Worm (Caenorhabditis elegans) whole organism, late embryonic: ENCODE data around the gene best-19.

Experiments used
- T23F11.4 ChIP-seq: fragments of 200-800 bp; sonication (Bioruptor generic); optimal IDR thresholded peaks from 2 replicates; lab custom pipeline; 2018; ENCODE audit warnings: mild to moderate bottlenecking, missing genetic modification characterization, missing compliant biosample characterization
- Y22D7AL.16 ChIP-seq: sonication (generic microtip); optimal IDR thresholded peaks from 2 replicates; lab custom pipeline; 2016; ENCODE audit warnings: missing genetic modification characterization, missing compliant biosample characterization
- ceh-18 ChIP-seq: sonication (generic microtip); optimal IDR thresholded peaks from 2 replicates; lab custom pipeline; 2016; ENCODE audit warnings: missing genetic modification characterization, missing compliant biosample characterization
- ceh-2 ChIP-seq: sonication (generic microtip); optimal IDR thresholded peaks from 2 replicates; lab custom pipeline; 2016; ENCODE audit warnings: missing genotype, missing genetic modification characterization, missing compliant biosample characterization
- ceh-22 ChIP-seq: sonication (generic microtip); optimal IDR thresholded peaks from 2 replicates; lab custom pipeline; 2017; ENCODE audit warnings: missing biosample characterization, missing genetic modification characterization
- ceh-24 ChIP-seq: sonication (generic microtip); optimal IDR thresholded peaks from 2 replicates; lab custom pipeline; 2016; ENCODE audit warnings: mild to moderate bottlenecking, missing genetic modification characterization, missing compliant biosample characterization
- ceh-30 ChIP-seq: fragments of 150-350 bp; optimal IDR thresholded peaks from 2 replicates; lab custom pipeline; 2014; ENCODE audit warnings: missing biosample characterization, missing genetic modification characterization
- ceh-31 ChIP-seq: sonication (generic microtip); optimal IDR thresholded peaks from 2 replicates; lab custom pipeline; 2016; ENCODE audit warnings: missing genetic modification characterization, missing compliant biosample characterization
- ceh-34 ChIP-seq: sonication (generic microtip); optimal IDR thresholded peaks from 2 replicates; lab custom pipeline; 2016; ENCODE audit warnings: mild to moderate bottlenecking, missing genetic modification characterization, missing compliant biosample characterization
- ceh-45 ChIP-seq: fragments of 200-800 bp; sonication (Bioruptor generic); IDR thresholded peaks from 2 replicates; pipeline ENCODE4 v1.3.6; 2022; ENCODE audit warnings: missing genetic modification reagents, missing genetic modification characterization, missing compliant biosample characterization
- ceh-48 ChIP-seq: sonication (generic microtip); optimal IDR thresholded peaks from 2 replicates; lab custom pipeline; 2016; ENCODE audit warnings: missing genetic modification characterization, inconsistent platforms, missing compliant biosample characterization
- ceh-6 ChIP-seq: fragments of 200-800 bp; sonication (Bioruptor generic); optimal IDR thresholded peaks from 2 replicates; lab custom pipeline; 2018; ENCODE audit warnings: mild to moderate bottlenecking, missing genetic modification characterization, missing compliant biosample characterization
- ceh-9 ChIP-seq: sonication (generic microtip); optimal IDR thresholded peaks from 2 replicates; lab custom pipeline; 2016; ENCODE audit warnings: mild to moderate bottlenecking, missing genetic modification characterization, inconsistent platforms, missing compliant biosample characterization
- dmd-4 ChIP-seq: sonication (generic microtip); optimal IDR thresholded peaks from 2 replicates; lab custom pipeline; 2016; ENCODE audit warnings: borderline replicate concordance, missing genetic modification characterization, missing compliant biosample characterization
- dve-1 ChIP-seq: sonication (generic microtip); optimal IDR thresholded peaks from 2 replicates; lab custom pipeline; 2017; ENCODE audit warnings: antibody characterized with exemption, mild to moderate bottlenecking, missing genetic modification characterization, missing compliant biosample characterization
- elt-2 ChIP-seq: sonication (generic microtip); optimal IDR thresholded peaks from 2 replicates; lab custom pipeline; 2016; ENCODE audit warnings: missing genetic modification reagents, missing genetic modification characterization, missing compliant biosample characterization
- ets-4 ChIP-seq: sonication (generic microtip); optimal IDR thresholded peaks from 2 replicates; lab custom pipeline; 2016; ENCODE audit warnings: missing genetic modification characterization, missing compliant biosample characterization
- eyg-1 ChIP-seq: sonication (generic microtip); optimal IDR thresholded peaks from 2 replicates; lab custom pipeline; 2016; ENCODE audit warnings: missing genotype, missing genetic modification characterization, missing compliant biosample characterization
- fax-1 ChIP-seq: sonication (generic microtip); optimal IDR thresholded peaks from 2 replicates; lab custom pipeline; 2016; ENCODE audit warnings: missing genotype, missing genetic modification characterization, missing compliant biosample characterization
- fkh-10 ChIP-seq: fragments of 150-350 bp; optimal IDR thresholded peaks from 2 replicates; lab custom pipeline; 2014; ENCODE audit warnings: missing biosample characterization, missing genetic modification reagents, missing genetic modification characterization
- gmeb-2 ChIP-seq: sonication (generic microtip); optimal IDR thresholded peaks from 2 replicates; lab custom pipeline; 2016; ENCODE audit warnings: missing genetic modification characterization, inconsistent platforms, missing compliant biosample characterization
- hlh-13 ChIP-seq: fragments of 200-800 bp; sonication (Bioruptor generic); optimal IDR thresholded peaks from 2 replicates; lab custom pipeline; 2018; ENCODE audit warnings: mild to moderate bottlenecking, missing genetic modification characterization, missing compliant biosample characterization
- hlh-15 ChIP-seq: sonication (generic microtip); optimal IDR thresholded peaks from 2 replicates; lab custom pipeline; 2016; ENCODE audit warnings: missing genetic modification characterization, missing compliant biosample characterization
- hlh-30 ChIP-seq: sonication (generic microtip); optimal IDR thresholded peaks from 2 replicates; lab custom pipeline; 2017; ENCODE audit warnings: antibody characterized with exemption, missing genetic modification characterization, missing compliant biosample characterization; ENCODE audit not compliant: insufficient read depth
- hlh-6 ChIP-seq: sonication (generic microtip); optimal IDR thresholded peaks from 2 replicates; lab custom pipeline; 2016; ENCODE audit warnings: missing genotype, missing genetic modification characterization, missing compliant biosample characterization
- madf-2 ChIP-seq: sonication (generic microtip); optimal IDR thresholded peaks from 2 replicates; lab custom pipeline; 2017; ENCODE audit warnings: missing genetic modification characterization, missing compliant biosample characterization
- npax-4 ChIP-seq: sonication (generic microtip); optimal IDR thresholded peaks from 2 replicates; lab custom pipeline; 2016; ENCODE audit warnings: missing genetic modification characterization, missing compliant biosample characterization
- pat-9 ChIP-seq: fragments of 200-800 bp; sonication (Bioruptor generic); optimal IDR thresholded peaks from 2 replicates; lab custom pipeline; 2018; ENCODE audit warnings: mild to moderate bottlenecking, missing genetic modification characterization, moderate library complexity, missing compliant biosample characterization
- pax-1 ChIP-seq: fragments of 150-350 bp; optimal IDR thresholded peaks from 2 replicates; lab custom pipeline; 2014; ENCODE audit warnings: missing biosample characterization, missing genetic modification characterization
- pha-2 ChIP-seq: sonication (generic microtip); optimal IDR thresholded peaks from 2 replicates; lab custom pipeline; 2017; ENCODE audit warnings: mild to moderate bottlenecking, missing genetic modification characterization, missing compliant biosample characterization
- pha-4 ChIP-seq: fragments of 150-350 bp; optimal IDR thresholded peaks from 2 replicates; lab custom pipeline; 2018; ENCODE audit warnings: missing biosample characterization, missing genetic modification reagents, missing genetic modification characterization
- pros-1 ChIP-seq: fragments of 150-350 bp; optimal IDR thresholded peaks from 2 replicates; lab custom pipeline; 2014; ENCODE audit warnings: missing biosample characterization, missing genetic modification reagents, missing genetic modification characterization
- rnt-1 ChIP-seq: sonication (generic microtip); optimal IDR thresholded peaks from 2 replicates; lab custom pipeline; 2016; ENCODE audit warnings: missing genetic modification characterization, missing compliant biosample characterization
- sox-2 ChIP-seq: fragments of 200-800 bp; sonication (Bioruptor generic); IDR thresholded peaks from 2 replicates; pipeline ENCODE4 v1.3.6; 2022; ENCODE audit warnings: missing genetic modification reagents, missing genetic modification characterization, missing compliant biosample characterization
- sox-4 ChIP-seq: sonication (generic microtip); optimal IDR thresholded peaks from 2 replicates; lab custom pipeline; 2017; ENCODE audit warnings: mild to moderate bottlenecking, missing genetic modification characterization, inconsistent platforms, missing compliant biosample characterization
- syd-9 ChIP-seq: sonication (generic microtip); optimal IDR thresholded peaks from 2 replicates; lab custom pipeline; 2016; ENCODE audit warnings: mild to moderate bottlenecking, missing genetic modification characterization, moderate library complexity, missing compliant biosample characterization
- tbx-2 ChIP-seq: sonication (generic microtip); optimal IDR thresholded peaks from 2 replicates; lab custom pipeline; 2016; ENCODE audit warnings: missing genetic modification characterization, missing compliant biosample characterization
- ttx-3 ChIP-seq: sonication (generic microtip); optimal IDR thresholded peaks from 2 replicates; lab custom pipeline; 2016; ENCODE audit warnings: missing genetic modification reagents, missing genetic modification characterization, missing compliant biosample characterization
- unc-42 ChIP-seq: sonication (generic microtip); optimal IDR thresholded peaks from 2 replicates; lab custom pipeline; 2016; ENCODE audit warnings: missing genotype, missing genetic modification characterization, missing compliant biosample characterization
- zip-5 ChIP-seq: sonication (generic microtip); optimal IDR thresholded peaks from 2 replicates; lab custom pipeline; 2016; ENCODE audit warnings: missing genetic modification characterization, missing compliant biosample characterization

Gene best-19

ce11 chrIV:273299-273698, 10.1 kb upstream of the best-19 start, which contains the start of gene srh-282:
Gene srh-282, minus strand, starts transcription at chrIV:273399.
- TF ChIP-seq zip-5 (no peak), tbx-2 (tag; lab: Kevin White, UChicago) (no peak), ceh-6 (GFP tag; lab: Kevin White, UChicago) (no peak), fax-1 (tag; lab: Kevin White, UChicago) (no peak), ceh-22 (no peak), eyg-1 (tag; lab: Kevin White, UChicago) (no peak), hlh-30 (tag; lab: Kevin White, UChicago) (no peak), sox-4 (tag; lab: Kevin White, UChicago) (no peak), syd-9 (tag; lab: Kevin White, UChicago) (no peak), gmeb-2 (no peak), pat-9 (tag; lab: Kevin White, UChicago) (no peak), ceh-30 (tag; lab: Kevin White, UChicago) (no peak), dmd-4 (no peak), ceh-9 (tag; lab: Kevin White, UChicago) (no peak), Y22D7AL.16 (no peak), pha-2 (tag; lab: Kevin White, UChicago) (no peak), unc-42 (tag; lab: Kevin White, UChicago) (no peak)

- TF ChIP-seq ceh-31 (tag; lab: Kevin White, UChicago) = no peak
- no peak for TF ChIP-seq ceh-2 (tag; lab: Kevin White, UChicago)
- peak; percentile 63 for TF ChIP-seq elt-2 (tag; lab: Kevin White, UChicago)
- peak; percentile 13 for TF ChIP-seq dve-1 (tag; lab: Kevin White, UChicago)
- no peak for TF ChIP-seq ceh-45 (GFP tag; lab: Robert Waterston, UW)
- no peak for TF ChIP-seq zip-5
- no peak for TF ChIP-seq ceh-24 (tag; lab: Kevin White, UChicago)
- TF ChIP-seq npax-4 (tag; lab: Kevin White, UChicago) = no peak
- no peak for TF ChIP-seq eyg-1 (tag; lab: Kevin White, UChicago)
- TF ChIP-seq ceh-48 (tag; lab: Kevin White, UChicago) = no peak
- TF ChIP-seq ceh-18 = no peak
- TF ChIP-seq ceh-9 (tag; lab: Kevin White, UChicago) = no peak
- TF ChIP-seq hlh-6 (tag; lab: Kevin White, UChicago) = no peak
- TF ChIP-seq fkh-10 = no peak
Measured at ce11 chrIV:274185-274584, 9.3 kb upstream of the best-19 start, which contains the start of gene sma-10. Gene sma-10, plus strand, starts transcription at chrIV:274420.

ce11 chrIV:275146-275545, 8.3 kb upstream of the best-19 start:
- TF ChIP-seq ets-4 (tag; lab: Kevin White, UChicago) (no peak), pha-4 (no peak), hlh-15 (tag; lab: Kevin White, UChicago) (no peak), ceh-48 (tag; lab: Kevin White, UChicago) (no peak), ceh-22 (no peak)

ce11 chrIV:278284-278683, 5.2 kb upstream of the best-19 start:
- TF ChIP-seq syd-9 (tag; lab: Kevin White, UChicago) (no peak), ceh-22 (no peak), ceh-31 (tag; lab: Kevin White, UChicago) (no peak), eyg-1 (tag; lab: Kevin White, UChicago) (no peak), madf-2 (tag; lab: Kevin White, UChicago) (no peak), ceh-34 (tag; lab: Kevin White, UChicago) (no peak), sox-2 (GFP tag; lab: Robert Waterston, UW) (no peak), pros-1 (tag; lab: Kevin White, UChicago) (no peak), pha-4 (no peak), pax-1 (tag; lab: Kevin White, UChicago) (no peak), hlh-30 (tag; lab: Kevin White, UChicago) (no peak), ets-4 (tag; lab: Kevin White, UChicago) (no peak), hlh-13 (GFP tag; lab: Kevin White, UChicago) (no peak), gmeb-2 (no peak), T23F11.4 (no peak), Y22D7AL.16 (no peak), ttx-3 (tag; lab: Kevin White, UChicago) (no peak), ceh-6 (GFP tag; lab: Kevin White, UChicago) (no peak), rnt-1 (tag; lab: Kevin White, UChicago) (no peak)
